Worm (Caenorhabditis elegans): Measurements from ENCODE around the gene C30G7.2.

DNA sequence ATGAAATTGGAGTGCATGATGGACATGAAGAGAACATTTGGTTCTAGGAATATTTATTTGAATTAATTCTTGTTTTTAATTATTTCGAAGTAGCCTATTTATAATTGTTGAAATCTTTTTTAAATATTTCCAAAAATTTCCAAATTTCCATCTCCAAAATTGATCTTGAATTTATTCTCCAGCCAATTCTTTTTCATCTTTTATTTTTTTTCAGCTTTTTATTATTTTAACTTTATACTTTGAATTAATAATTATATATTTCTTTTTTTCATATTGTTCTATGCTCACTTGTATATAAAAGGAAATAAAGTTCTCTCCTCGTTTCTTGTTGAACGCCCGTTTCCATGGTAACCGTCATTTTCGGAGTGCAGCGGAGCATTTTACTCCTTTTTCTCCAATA, 43.2 kb downstream of the C30G7.2 start, which contains the start of gene xbx-1:
- TF ChIP-seq nhr-12 (tag; optimal IDR thresholded peaks at IDR 0.05) (no peak), lsy-2 (tag; optimal IDR thresholded peaks at IDR 0.05) (no peak), elt-1 (tag; optimal IDR thresholded peaks at IDR 0.05; ENCODE audit: borderline replicate concordance, insufficient read depth) (no peak), unc-39 (tag; optimal IDR thresholded peaks at IDR 0.05) (no peak), unc-62 (GFP tag; optimal IDR thresholded peaks at IDR 0.05) (no peak), pha-4 (tag; optimal IDR thresholded peaks at IDR 0.05) (no peak)
